Worm (Caenorhabditis elegans) whole organism, midembryonic: ENCODE data around the gene hot-9.

Experiments
- T22C8.4 ChIP-seq: fragments of 200-800 bp; sonication (Bioruptor generic); IDR thresholded peaks from 2 replicates; pipeline ENCODE4 v1.3.6; 2022; ENCODE audit warnings: missing genetic modification characterization, missing compliant biosample characterization
- cog-1 ChIP-seq: sonication (generic microtip); optimal IDR thresholded peaks from 2 replicates; lab custom pipeline; 2016; ENCODE audit warnings: missing genetic modification characterization, missing compliant biosample characterization
- flt-1 ChIP-seq: fragments of 200-800 bp; sonication (Bioruptor generic); IDR thresholded peaks from 2 replicates; pipeline ENCODE4 v1.3.6; 2022; ENCODE audit warnings: missing genetic modification characterization, missing compliant biosample characterization
- klf-2 ChIP-seq: fragments of 200-800 bp; sonication (Bioruptor generic); conservative IDR thresholded peaks from 2 replicates; pipeline ENCODE4 v1.3.6; 2022; ENCODE audit warnings: missing genetic modification reagents, missing genetic modification characterization, missing compliant biosample characterization
- med-1 ChIP-seq: sonication (generic microtip); optimal IDR thresholded peaks from 2 replicates; lab custom pipeline; 2017; ENCODE audit warnings: missing genetic modification characterization, mild to moderate bottlenecking, missing compliant biosample characterization, antibody characterized with exemption, missing genetic modification reagents; ENCODE audit not compliant: insufficient read depth
- ref-1 ChIP-seq: fragments of 200-800 bp; sonication (Bioruptor generic); conservative IDR thresholded peaks from 2 replicates; pipeline ENCODE4 v1.3.6; 2022; ENCODE audit warnings: missing genetic modification reagents, missing genetic modification characterization, missing compliant biosample characterization
- tab-1 ChIP-seq: fragments of 200-800 bp; sonication (Bioruptor generic); IDR thresholded peaks from 2 replicates; pipeline ENCODE4 v1.3.6; 2022; ENCODE audit warnings: missing genetic modification characterization, missing compliant biosample characterization
- ztf-23 ChIP-seq: fragments of 200-800 bp; sonication (Bioruptor generic); IDR thresholded peaks from 2 replicates; pipeline ENCODE4 v1.3.6; 2022; ENCODE audit warnings: missing genetic modification reagents, missing genetic modification characterization, missing compliant biosample characterization
- ztf-29 ChIP-seq: fragments of 200-800 bp; sonication (Bioruptor generic); IDR thresholded peaks from 2 replicates; pipeline ENCODE4 v1.3.6; 2022; ENCODE audit warnings: missing genetic modification reagents, missing genetic modification characterization, missing compliant biosample characterization

hot-9 gene

ce11 chrIV:5045389-5045788 lies at the start of gene hot-9:
Gene hot-9, minus strand, starts transcription at chrIV:5045489.
- no peak for TF ChIP-seq tab-1 (GFP tag; lab: Robert Waterston, UW)
- no peak for TF ChIP-seq ztf-23 (GFP tag; lab: Robert Waterston, UW)
- TF ChIP-seq flt-1 (GFP tag; lab: Robert Waterston, UW) = no peak
- TF ChIP-seq ztf-29 (GFP tag; lab: Robert Waterston, UW) = no peak
- no peak for TF ChIP-seq cog-1
- TF ChIP-seq klf-2 = no peak
- TF ChIP-seq T22C8.4 (GFP tag; lab: Robert Waterston, UW) = no peak
- TF ChIP-seq ref-1 (GFP tag; lab: Robert Waterston, UW) = no peak
- no peak for TF ChIP-seq med-1 (GFP tag; lab: Kevin White, UChicago)

ce11 chrIV:5093462-5093861 lies 48.2 kb upstream of the hot-9 start:
- TF ChIP-seq T22C8.4 (GFP tag; lab: Robert Waterston, UW) (no peak), ref-1 (GFP tag; lab: Robert Waterston, UW) (no peak), flt-1 (GFP tag; lab: Robert Waterston, UW) (no peak), cog-1 (no peak), klf-2 (no peak), ztf-29 (GFP tag; lab: Robert Waterston, UW) (no peak), med-1 (GFP tag; lab: Kevin White, UChicago) (no peak), ztf-23 (GFP tag; lab: Robert Waterston, UW) (no peak)

- no peak for TF ChIP-seq tab-1 (GFP tag; lab: Robert Waterston, UW)
- peak; percentile 60; the same call in 1 of the 2 replicates for TF ChIP-seq T22C8.4 (GFP tag; lab: Robert Waterston, UW)
- no peak for TF ChIP-seq ref-1 (GFP tag; lab: Robert Waterston, UW)
Observed at ce11 chrIV:5090993-5091793, 45.9 kb upstream of the hot-9 start, which contains the start of the genes snpn-1 and C02B10.4. Gene snpn-1, minus strand, starts transcription at chrIV:5091043. Gene C02B10.4, plus strand, starts transcription at chrIV:5091586.

ce11 chrIV:5088814-5089322 lies 43.6 kb upstream of the hot-9 start, which contains the start of gene ivd-1:
Gene ivd-1, minus strand, starts transcription at chrIV:5088864.
- TF ChIP-seq cog-1 (no peak), klf-2 (no peak), ztf-23 (GFP tag; lab: Robert Waterston, UW) (no peak), tab-1 (GFP tag; lab: Robert Waterston, UW) (no peak), T22C8.4 (GFP tag; lab: Robert Waterston, UW) (no peak), flt-1 (GFP tag; lab: Robert Waterston, UW) (no peak), med-1 (GFP tag; lab: Kevin White, UChicago) (no peak), ref-1 (GFP tag; lab: Robert Waterston, UW) (no peak), ztf-29 (GFP tag; lab: Robert Waterston, UW) (no peak)

ce11 chrIV:5086961-5087326 lies 41.7 kb upstream of the hot-9 start:
- TF ChIP-seq flt-1 (GFP tag; lab: Robert Waterston, UW) = 0 out of 2 replicates have a peak, but pooled peaks have one; percentile 4
- no peak for TF ChIP-seq T22C8.4 (GFP tag; lab: Robert Waterston, UW)
- no peak for TF ChIP-seq ztf-23 (GFP tag; lab: Robert Waterston, UW)
- no peak for TF ChIP-seq tab-1 (GFP tag; lab: Robert Waterston, UW)
- TF ChIP-seq ref-1 (GFP tag; lab: Robert Waterston, UW) = no peak

ce11 chrIV:5086243-5086960 lies 41.1 kb upstream of the hot-9 start:
- TF ChIP-seq ref-1 (GFP tag; lab: Robert Waterston, UW) = no peak
- no peak for TF ChIP-seq med-1 (GFP tag; lab: Kevin White, UChicago)
- TF ChIP-seq flt-1 (GFP tag; lab: Robert Waterston, UW) = no peak
- TF ChIP-seq klf-2 = no peak
- no peak for TF ChIP-seq ztf-29 (GFP tag; lab: Robert Waterston, UW)
- no peak for TF ChIP-seq cog-1
- no peak for TF ChIP-seq tab-1 (GFP tag; lab: Robert Waterston, UW)
- TF ChIP-seq ztf-23 (GFP tag; lab: Robert Waterston, UW) = no peak

ce11 chrIV:5085782-5086181 lies 40.5 kb upstream of the hot-9 start:
- no peak for TF ChIP-seq med-1 (GFP tag; lab: Kevin White, UChicago)
- peak; percentile 15; the same call in 1 of the 2 replicates for TF ChIP-seq flt-1 (GFP tag; lab: Robert Waterston, UW)

- TF ChIP-seq klf-2 (no peak), ref-1 (GFP tag; lab: Robert Waterston, UW) (no peak), flt-1 (GFP tag; lab: Robert Waterston, UW) (no peak), tab-1 (GFP tag; lab: Robert Waterston, UW) (no peak), ztf-29 (GFP tag; lab: Robert Waterston, UW) (no peak), med-1 (GFP tag; lab: Kevin White, UChicago) (no peak), ztf-23 (GFP tag; lab: Robert Waterston, UW) (no peak), T22C8.4 (GFP tag; lab: Robert Waterston, UW) (no peak), cog-1 (no peak)
Observed at ce11 chrIV:5083832-5084231, 38.5 kb upstream of the hot-9 start.

ce11 chrIV:5082900-5083530 lies 37.7 kb upstream of the hot-9 start, which contains the start of gene pygo-1:
Gene pygo-1, plus strand, starts transcription at chrIV:5083303.
- TF ChIP-seq klf-2 (no peak), ztf-29 (GFP tag; lab: Robert Waterston, UW) (no peak), T22C8.4 (GFP tag; lab: Robert Waterston, UW) (no peak), cog-1 (no peak), ztf-23 (GFP tag; lab: Robert Waterston, UW) (no peak), tab-1 (GFP tag; lab: Robert Waterston, UW) (no peak), med-1 (GFP tag; lab: Kevin White, UChicago) (no peak), ref-1 (GFP tag; lab: Robert Waterston, UW) (no peak), flt-1 (GFP tag; lab: Robert Waterston, UW) (no peak)
